Worm (Caenorhabditis elegans) whole organism, young adult: ENCODE results near the gene srbc-67.

ENCODE experiments used
- C17E4.6 ChIP-seq: fragments of 200-800 bp; sonication (Bioruptor generic); IDR thresholded peaks from 2 replicates; pipeline ENCODE4 v1.3.6; 2022; ENCODE audit warnings: missing genetic modification reagents, missing genetic modification characterization, missing compliant biosample characterization
- F22D6.2 ChIP-seq: sonication (generic microtip); optimal IDR thresholded peaks from 2 replicates; lab custom pipeline; 2016; ENCODE audit warnings: mild to moderate bottlenecking, missing genetic modification characterization, missing compliant biosample characterization
- F23B12.7 ChIP-seq: sonication (generic microtip); optimal IDR thresholded peaks from 2 replicates; lab custom pipeline; 2017; ENCODE audit warnings: missing genetic modification characterization, mild to moderate bottlenecking, missing compliant biosample characterization, antibody characterized with exemption, moderate library complexity; ENCODE audit not compliant: insufficient read depth
- F49E8.2 ChIP-seq: sonication (generic microtip); optimal IDR thresholded peaks from 3 replicates; lab custom pipeline; 2017; ENCODE audit warnings: missing genetic modification characterization, mild to moderate bottlenecking, missing compliant biosample characterization, antibody characterized with exemption, moderate library complexity; ENCODE audit not compliant: insufficient read depth
- K11D2.4 ChIP-seq: fragments of 200-800 bp; sonication (Bioruptor generic); IDR thresholded peaks from 2 replicates; pipeline ENCODE4 v1.3.6; 2022; ENCODE audit warnings: missing genetic modification reagents, missing genetic modification characterization, missing compliant biosample characterization
- K12H6.12 ChIP-seq: fragments of 200-800 bp; sonication (Bioruptor generic); optimal IDR thresholded peaks from 2 replicates; lab custom pipeline; 2018; ENCODE audit warnings: mild to moderate bottlenecking, missing genetic modification characterization, missing compliant biosample characterization
- aptf-3 ChIP-seq: fragments of 200-800 bp; sonication (Bioruptor generic); IDR thresholded peaks from 2 replicates; pipeline ENCODE4 v1.3.6; 2022; ENCODE audit warnings: missing genetic modification characterization, missing compliant biosample characterization
- atf-7 ChIP-seq: sonication (generic microtip); optimal IDR thresholded peaks from 2 replicates; lab custom pipeline; 2017; ENCODE audit warnings: mild to moderate bottlenecking, missing genetic modification characterization, missing compliant biosample characterization
- bed-2 ChIP-seq: fragments of 200-800 bp; sonication (Bioruptor generic); IDR thresholded peaks from 2 replicates; pipeline ENCODE4 v1.3.6; 2022; ENCODE audit warnings: missing genetic modification reagents, missing genetic modification characterization, missing compliant biosample characterization
- ceh-100 ChIP-seq: fragments of 200-800 bp; sonication (Bioruptor generic); IDR thresholded peaks from 2 replicates; pipeline ENCODE4 v1.3.6; 2022; ENCODE audit warnings: missing genetic modification reagents, missing genetic modification characterization, missing compliant biosample characterization
- ceh-27 ChIP-seq: fragments of 200-800 bp; sonication (Bioruptor generic); optimal IDR thresholded peaks from 2 replicates; lab custom pipeline; 2018; ENCODE audit warnings: mild to moderate bottlenecking, missing genetic modification characterization, moderate library complexity, missing compliant biosample characterization
- die-1 ChIP-seq: sonication (generic microtip); optimal IDR thresholded peaks from 2 replicates; lab custom pipeline; 2016; ENCODE audit warnings: missing genotype, mild to moderate bottlenecking, missing genetic modification characterization, missing compliant biosample characterization
- dpl-1 ChIP-seq: fragments of 150-350 bp; optimal IDR thresholded peaks from 2 replicates; lab custom pipeline; 2014; ENCODE audit warnings: missing biosample characterization, missing genetic modification reagents, missing genetic modification characterization
- efl-1 ChIP-seq: fragments of 150-350 bp; optimal IDR thresholded peaks from 2 replicates; lab custom pipeline; 2014; ENCODE audit warnings: missing biosample characterization, missing genetic modification reagents, missing genetic modification characterization
- ets-4 ChIP-seq: fragments of 200-800 bp; sonication (Bioruptor generic); optimal IDR thresholded peaks from 2 replicates; lab custom pipeline; 2018; ENCODE audit warnings: mild to moderate bottlenecking, missing genetic modification characterization, missing compliant biosample characterization
- gei-17 ChIP-seq: fragments of 200-800 bp; sonication (Bioruptor generic); optimal IDR thresholded peaks from 2 replicates; lab custom pipeline; 2018; ENCODE audit warnings: mild to moderate bottlenecking, missing genetic modification characterization, missing compliant biosample characterization
- hlh-26 ChIP-seq: fragments of 200-800 bp; sonication (Bioruptor generic); conservative IDR thresholded peaks from 2 replicates; pipeline ENCODE4 v1.3.6; 2022; ENCODE audit warnings: missing genetic modification reagents, missing genetic modification characterization, missing compliant biosample characterization
- lin-35 ChIP-seq, 3 experiments: fragments of 150-350 bp in 2 of 3; sonication (generic microtip) in 1 of 3; optimal IDR thresholded peaks; 2 replicates each; lab custom pipeline; 2014 to 2018; ENCODE audit warnings: missing biosample characterization in 3 of 3, missing genetic modification characterization in 3 of 3, missing genetic modification reagents in 3 of 3
- lin-40 ChIP-seq: sonication (generic microtip); optimal IDR thresholded peaks from 2 replicates; lab custom pipeline; 2016; ENCODE audit warnings: missing genetic modification characterization, mild to moderate bottlenecking, missing compliant biosample characterization, missing genotype, missing genetic modification reagents
- madf-10 ChIP-seq: sonication (generic microtip); optimal IDR thresholded peaks from 2 replicates; lab custom pipeline; 2016; ENCODE audit warnings: mild to moderate bottlenecking, missing genetic modification characterization, missing compliant biosample characterization
- madf-3 ChIP-seq: fragments of 200-800 bp; sonication (Bioruptor generic); IDR thresholded peaks from 2 replicates; pipeline ENCODE4 v1.3.6; 2022; ENCODE audit warnings: missing genetic modification reagents, missing genetic modification characterization, missing compliant biosample characterization
- madf-8 ChIP-seq: fragments of 200-800 bp; sonication (Bioruptor generic); conservative IDR thresholded peaks from 2 replicates; pipeline ENCODE4 v1.3.6; 2022; ENCODE audit warnings: missing genetic modification reagents, missing genetic modification characterization, missing compliant biosample characterization
- nfya-1 ChIP-seq: sonication (generic microtip); optimal IDR thresholded peaks from 2 replicates; lab custom pipeline; 2017; ENCODE audit warnings: antibody characterized with exemption, missing compliant biosample characterization, missing genetic modification characterization, borderline replicate concordance; ENCODE audit not compliant: insufficient read depth
- nhr-80 ChIP-seq: sonication (generic microtip); optimal IDR thresholded peaks from 2 replicates; lab custom pipeline; 2016; ENCODE audit warnings: missing genetic modification characterization, missing compliant biosample characterization
- pha-4 ChIP-seq: fragments of 150-350 bp; sonication (generic microtip); optimal IDR thresholded peaks from 2 replicates; lab custom pipeline; 2014; ENCODE audit warnings: missing biosample characterization, missing genetic modification reagents, missing genetic modification characterization
- rpc-1 ChIP-seq, 2 experiments: fragments of 150-350 bp in 1 of 2; sonication (generic microtip) in 1 of 2; optimal IDR thresholded peaks; 2 replicates each; lab custom pipeline; 2014 to 2018; ENCODE audit warnings: missing biosample characterization in 1 of 2, missing genetic modification characterization in 1 of 2, missing genetic modification reagents in 1 of 2, missing genotype in 1 of 2
- snpc-1.3 ChIP-seq: sonication (generic microtip); optimal IDR thresholded peaks from 2 replicates; lab custom pipeline; 2017; ENCODE audit warnings: missing genetic modification characterization, mild to moderate bottlenecking, missing compliant biosample characterization, antibody characterized with exemption, moderate library complexity, missing genotype, missing genetic modification reagents; ENCODE audit not compliant: insufficient read depth
- sptf-2 ChIP-seq: fragments of 200-800 bp; sonication (Bioruptor generic); optimal IDR thresholded peaks from 2 replicates; lab custom pipeline; 2018; ENCODE audit warnings: mild to moderate bottlenecking, missing genetic modification characterization, missing compliant biosample characterization
- tbp1 ChIP-seq: fragments of 200-800 bp; sonication (Bioruptor generic); optimal IDR thresholded peaks from 2 replicates; lab custom pipeline; 2018; ENCODE audit warnings: mild to moderate bottlenecking, missing genetic modification characterization, missing compliant biosample characterization
- tbx-9 ChIP-seq: sonication (generic microtip); optimal IDR thresholded peaks from 2 replicates; lab custom pipeline; 2016; ENCODE audit warnings: borderline replicate concordance, missing genetic modification characterization, inconsistent platforms, missing compliant biosample characterization
- unc-130 ChIP-seq: sonication (generic microtip); optimal IDR thresholded peaks from 2 replicates; lab custom pipeline; 2016; ENCODE audit warnings: missing genetic modification reagents, missing genetic modification characterization, missing compliant biosample characterization
- unc-62 ChIP-seq: fragments of 150-350 bp; optimal IDR thresholded peaks from 2 replicates; lab custom pipeline; 2014; ENCODE audit warnings: missing biosample characterization, missing genetic modification reagents, missing genetic modification characterization
- ztf-18 ChIP-seq: sonication (generic microtip); optimal IDR thresholded peaks from 2 replicates; lab custom pipeline; 2016; ENCODE audit warnings: missing genotype, mild to moderate bottlenecking, missing genetic modification characterization, missing compliant biosample characterization
- ztf-22 ChIP-seq: fragments of 200-800 bp; sonication (Bioruptor generic); optimal IDR thresholded peaks from 2 replicates; lab custom pipeline; 2018; ENCODE audit warnings: mild to moderate bottlenecking, missing genetic modification characterization, moderate library complexity, missing compliant biosample characterization
- ztf-3 ChIP-seq: fragments of 200-800 bp; sonication (Bioruptor generic); optimal IDR thresholded peaks from 2 replicates; lab custom pipeline; 2018; ENCODE audit warnings: mild to moderate bottlenecking, missing genetic modification characterization, missing compliant biosample characterization

srbc-67 gene

ce11 chrV:3505745-3506144 lies 35.3 kb downstream of the srbc-67 start:
- TF ChIP-seq pha-4 (tag; lab: Kevin White, UChicago) (peak; percentile 48), F23B12.7 (tag; lab: Kevin White, UChicago) (no peak), ztf-3 (no peak), tbp1 (GFP tag; lab: Kevin White, UChicago) (peak; percentile 21), efl-1 (GFP tag; lab: Kevin White, UChicago) (no peak), hlh-26 (GFP tag; lab: Robert Waterston, UW) (no peak), nhr-80 (peak; percentile 79), tbx-9 (tag; lab: Kevin White, UChicago) (no peak), unc-62 (GFP tag; lab: Kevin White, UChicago) (peak; percentile 62), atf-7 (tag; lab: Kevin White, UChicago) (peak; percentile 26)

DNA sequence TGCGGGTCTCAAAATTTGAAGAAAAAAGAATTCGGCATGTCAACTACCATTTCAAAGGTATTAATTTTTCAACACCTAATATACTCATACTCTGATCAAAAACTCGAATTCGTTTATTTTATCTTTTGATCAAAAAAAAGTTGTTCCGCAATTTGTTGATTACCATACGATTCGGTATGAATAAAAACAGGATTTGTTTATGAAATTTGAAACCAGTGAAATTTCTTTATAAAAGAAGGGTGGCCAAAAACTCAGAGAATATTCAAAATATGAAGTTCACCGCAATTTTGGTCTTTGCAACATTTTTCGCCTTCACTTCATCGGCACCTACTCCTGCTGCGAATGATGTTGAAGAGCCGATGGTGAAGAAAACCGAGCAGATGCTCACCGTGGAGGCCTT lies 39.0 kb downstream of the srbc-67 start, which contains the start of the genes C07G3.8 and C07G3.10:
Gene C07G3.8 (minus strand): TSS at position 101 of the 400 bp plus-strand sequence.
Gene C07G3.10 (plus strand): TSS at position 270 of the 400 bp plus-strand sequence.
- TF ChIP-seq C17E4.6 (GFP tag; lab: Robert Waterston, UW) = no peak
- TF ChIP-seq F22D6.2 (tag; lab: Kevin White, UChicago) = no peak

DNA sequence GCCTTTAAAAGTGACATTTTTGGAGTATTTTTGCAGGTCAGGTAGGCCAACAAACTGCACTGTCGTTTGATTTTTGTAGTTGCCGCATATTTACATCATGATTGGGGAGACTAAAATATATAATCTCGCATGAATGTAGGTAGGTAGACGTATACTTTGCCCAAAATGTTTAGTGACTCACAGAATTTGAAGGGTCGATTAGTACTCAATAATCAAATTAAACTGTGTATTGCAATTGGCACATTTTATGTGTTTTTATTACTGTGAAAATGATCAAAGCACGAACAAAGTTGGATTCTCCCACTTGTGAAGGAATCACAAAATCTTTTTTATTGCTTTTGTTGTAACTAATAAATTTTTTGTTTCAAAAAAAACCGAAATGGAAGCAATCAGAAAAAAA lies 44.1 kb downstream of the srbc-67 start, which contains the start of gene C07G3.15:
Gene C07G3.15 (minus strand): TSS at position 101 of the 400 bp plus-strand sequence.
- TF ChIP-seq ztf-22 (GFP tag; lab: Kevin White, UChicago) = no peak
- no peak for TF ChIP-seq snpc-1.3
- no peak for TF ChIP-seq nhr-80
- no peak for TF ChIP-seq madf-10 (tag; lab: Kevin White, UChicago)
- no peak for TF ChIP-seq ets-4 (GFP tag; lab: Kevin White, UChicago)
- no peak for TF ChIP-seq aptf-3 (GFP tag; lab: Robert Waterston, UW)
- TF ChIP-seq sptf-2 = no peak
- no peak for TF ChIP-seq madf-3
- no peak for TF ChIP-seq unc-130 (GFP tag; lab: Kevin White, UChicago)
- TF ChIP-seq lin-35 (GFP tag; optimal IDR thresholded peaks at IDR 0.05; lab: Kevin White, UChicago) = no peak
- no peak for TF ChIP-seq dpl-1 (GFP tag; lab: Kevin White, UChicago)
- no peak for TF ChIP-seq nfya-1 (tag; lab: Kevin White, UChicago)
- TF ChIP-seq K12H6.12 = no peak
- TF ChIP-seq die-1 (tag; lab: Kevin White, UChicago) = no peak
- TF ChIP-seq bed-2 (GFP tag; lab: Robert Waterston, UW) = no peak
- TF ChIP-seq rpc-1 (optimal IDR thresholded peaks at IDR 0.05; lab: Kevin White, UChicago) = no peak
- TF ChIP-seq rpc-1 (tag; optimal IDR thresholded peaks at IDR 0.05; lab: Kevin White, UChicago) = no peak
- no peak for TF ChIP-seq lin-40 (tag; lab: Kevin White, UChicago)
- TF ChIP-seq gei-17 (GFP tag; lab: Kevin White, UChicago) = no peak
- no peak for TF ChIP-seq K11D2.4

- no peak for TF ChIP-seq F23B12.7 (tag; lab: Kevin White, UChicago)
- TF ChIP-seq madf-10 (tag; lab: Kevin White, UChicago) = no peak
- no peak for TF ChIP-seq F49E8.2 (tag; lab: Kevin White, UChicago)
- no peak for TF ChIP-seq hlh-26 (GFP tag; lab: Robert Waterston, UW)
- no peak for TF ChIP-seq ztf-18 (tag; lab: Kevin White, UChicago)
- no peak for TF ChIP-seq ceh-27 (GFP tag; lab: Kevin White, UChicago)
- no peak for TF ChIP-seq ceh-100 (GFP tag; lab: Robert Waterston, UW)
- TF ChIP-seq nfya-1 (tag; lab: Kevin White, UChicago) = no peak
- no peak for TF ChIP-seq madf-8 (GFP tag; lab: Robert Waterston, UW)
Measured at ce11 chrV:3490435-3490834, 50.6 kb downstream of the srbc-67 start, which contains the start of gene srbc-36. Gene srbc-36 (minus strand): TSS chrV:3490535.
